Fruit fly (Drosophila melanogaster) S2 (cell line): ENCODE measurements around the gene CG11409.

ENCODE experiments used
- CG8478 ChIP-seq: fragments of >200 bp; optimal IDR thresholded peaks from 2 replicates; lab custom pipeline; 2018
- CTCF ChIP-seq, 2 experiments: fragments of >200 bp; optimal IDR thresholded peaks; 2 replicates each; lab custom pipeline; 2018

- peak; percentile 26 to 68 for TF ChIP-seq CTCF (optimal IDR thresholded peaks at IDR 0.05; lab: Kevin White, UChicago)
- no peak for TF ChIP-seq CG8478 (lab: Kevin White, UChicago)
These were observed 54.2 kb downstream of the CG11409 start, which contains the start of gene CG32812 for dm6 chrX:1286868-1287835.
